Worm (Caenorhabditis elegans) whole organism, L4/young adult: Measurements from ENCODE around the gene C28A5.2.

Experiments
- W03F9.2 ChIP-seq: fragments of 150-350 bp; optimal IDR thresholded peaks from 2 replicates; lab custom pipeline; 2014; ENCODE audit warnings: missing biosample characterization, missing genetic modification characterization
- dao-5 ChIP-seq: sonication (generic microtip); optimal IDR thresholded peaks from 2 replicates; lab custom pipeline; 2016; ENCODE audit warnings: missing genotype, missing genetic modification characterization, moderate library complexity, missing compliant biosample characterization
- him-1 ChIP-seq: sonication (generic microtip); optimal IDR thresholded peaks from 2 replicates; lab custom pipeline; 2016; ENCODE audit warnings: missing genotype, missing genetic modification reagents, missing genetic modification characterization, missing compliant biosample characterization

Gene C28A5.2

ce11 chrIII:4461337-4461736 lies 22.0 kb upstream of the C28A5.2 start:
- no peak for TF ChIP-seq dao-5 (tag; lab: Kevin White, UChicago)
- no peak for TF ChIP-seq him-1 (tag; lab: Kevin White, UChicago)
- TF ChIP-seq W03F9.2 (tag; lab: Kevin White, UChicago): no peak

ce11 chrIII:4460242-4460641 lies 20.9 kb upstream of the C28A5.2 start:
- TF ChIP-seq him-1 (tag; lab: Kevin White, UChicago): no peak

ce11 chrIII:4456579-4456978 lies 17.2 kb upstream of the C28A5.2 start:
- TF ChIP-seq dao-5 (tag; lab: Kevin White, UChicago) (no peak), W03F9.2 (tag; lab: Kevin White, UChicago) (no peak), him-1 (tag; lab: Kevin White, UChicago) (no peak)

- no peak for TF ChIP-seq dao-5 (tag; lab: Kevin White, UChicago)
Observed at ce11 chrIII:4454919-4455318, 15.6 kb upstream of the C28A5.2 start.

ce11 chrIII:4453768-4454167 lies 14.4 kb upstream of the C28A5.2 start:
- no peak for TF ChIP-seq W03F9.2 (tag; lab: Kevin White, UChicago)
- no peak for TF ChIP-seq him-1 (tag; lab: Kevin White, UChicago)
- TF ChIP-seq dao-5 (tag; lab: Kevin White, UChicago): no peak

- no peak for TF ChIP-seq him-1 (tag; lab: Kevin White, UChicago)
- no peak for TF ChIP-seq dao-5 (tag; lab: Kevin White, UChicago)
- TF ChIP-seq W03F9.2 (tag; lab: Kevin White, UChicago): no peak
Observed at ce11 chrIII:4453301-4453700, 14.0 kb upstream of the C28A5.2 start.

- TF ChIP-seq W03F9.2 (tag; lab: Kevin White, UChicago): no peak
- no peak for TF ChIP-seq him-1 (tag; lab: Kevin White, UChicago)
- TF ChIP-seq dao-5 (tag; lab: Kevin White, UChicago): no peak
Observed at ce11 chrIII:4452749-4453148, 13.4 kb upstream of the C28A5.2 start.

- TF ChIP-seq W03F9.2 (tag; lab: Kevin White, UChicago): no peak
- TF ChIP-seq dao-5 (tag; lab: Kevin White, UChicago): no peak
- TF ChIP-seq him-1 (tag; lab: Kevin White, UChicago): no peak
Observed at ce11 chrIII:4450773-4451423, 11.6 kb upstream of the C28A5.2 start.

- no peak for TF ChIP-seq W03F9.2 (tag; lab: Kevin White, UChicago)
- TF ChIP-seq dao-5 (tag; lab: Kevin White, UChicago): no peak
- no peak for TF ChIP-seq him-1 (tag; lab: Kevin White, UChicago)
Observed at ce11 chrIII:4449893-4450579, 10.7 kb upstream of the C28A5.2 start, which contains the start of gene ceh-43. Gene ceh-43 (minus strand): TSS chrIII:4449943.

ce11 chrIII:4449357-4449756 lies 10.0 kb upstream of the C28A5.2 start:
- TF ChIP-seq him-1 (tag; lab: Kevin White, UChicago) (no peak), dao-5 (tag; lab: Kevin White, UChicago) (peak; percentile 34), W03F9.2 (tag; lab: Kevin White, UChicago) (peak; percentile 15)

- TF ChIP-seq dao-5 (tag; lab: Kevin White, UChicago): no peak
Observed at ce11 chrIII:4448029-4448428, 8.7 kb upstream of the C28A5.2 start.

- no peak for TF ChIP-seq dao-5 (tag; lab: Kevin White, UChicago)
- no peak for TF ChIP-seq W03F9.2 (tag; lab: Kevin White, UChicago)
- TF ChIP-seq him-1 (tag; lab: Kevin White, UChicago): no peak
Observed at ce11 chrIII:4444492-4444891, 5.1 kb upstream of the C28A5.2 start.

ce11 chrIII:4441781-4442180 lies 2.4 kb upstream of the C28A5.2 start, which contains the start of gene nex-3:
Gene nex-3 (plus strand): TSS chrIII:4442081.
- TF ChIP-seq him-1 (tag; lab: Kevin White, UChicago) (no peak), W03F9.2 (tag; lab: Kevin White, UChicago) (no peak), dao-5 (tag; lab: Kevin White, UChicago) (no peak)

ce11 chrIII:4435262-4435661 lies 4.1 kb downstream of the C28A5.2 start:
- TF ChIP-seq him-1 (tag; lab: Kevin White, UChicago) (no peak), dao-5 (tag; lab: Kevin White, UChicago) (no peak), W03F9.2 (tag; lab: Kevin White, UChicago) (no peak)
